Worm (Caenorhabditis elegans) whole organism, L2 larva: Measurements from ENCODE around the gene gcy-32.

Source experiments
- ZK546.5 ChIP-seq: sonication (generic microtip); optimal IDR thresholded peaks from 2 replicates; lab custom pipeline; 2017; ENCODE audit warnings: missing biosample characterization, missing genetic modification characterization
- fos-1 ChIP-seq: fragments of 150-350 bp; optimal IDR thresholded peaks from 2 replicates; lab custom pipeline; 2014; ENCODE audit warnings: missing biosample characterization, missing genetic modification characterization
- nhr-11 ChIP-seq: fragments of 150-350 bp; optimal IDR thresholded peaks from 2 replicates; lab custom pipeline; 2014; ENCODE audit warnings: missing biosample characterization, missing genetic modification characterization
- nhr-21 ChIP-seq: fragments of 150-350 bp; optimal IDR thresholded peaks from 2 replicates; lab custom pipeline; 2014; ENCODE audit warnings: missing biosample characterization, missing genetic modification characterization
- nhr-25 ChIP-seq: fragments of 150-350 bp; sonication (generic microtip); optimal IDR thresholded peaks from 3 replicates; lab custom pipeline; 2014; ENCODE audit warnings: missing biosample characterization, missing genetic modification characterization
- skn-1 ChIP-seq: sonication (generic microtip); optimal IDR thresholded peaks from 2 replicates; lab custom pipeline; 2017; ENCODE audit warnings: missing biosample characterization, missing genetic modification characterization
- snpc-4 ChIP-seq: fragments of 150-350 bp; optimal IDR thresholded peaks from 2 replicates; lab custom pipeline; 2014; ENCODE audit warnings: missing biosample characterization, missing genetic modification characterization
- unc-39 ChIP-seq: fragments of 150-350 bp; optimal IDR thresholded peaks from 2 replicates; lab custom pipeline; 2014; ENCODE audit warnings: missing biosample characterization, missing genetic modification characterization
- zag-1 ChIP-seq: fragments of 150-350 bp; optimal IDR thresholded peaks from 2 replicates; lab custom pipeline; 2014; ENCODE audit warnings: missing biosample characterization, missing genetic modification characterization
- ztf-11 ChIP-seq: sonication (generic microtip); optimal IDR thresholded peaks from 2 replicates; lab custom pipeline; 2017; ENCODE audit warnings: missing biosample characterization, missing genetic modification characterization

ce11 chrV:13908916-13909176, 6.4 kb downstream of the gcy-32 start, which contains the start of gene C06B3.6:
- TF ChIP-seq nhr-21 = no peak
- TF ChIP-seq skn-1 (tag; lab: Kevin White, UChicago) = no peak
- TF ChIP-seq ZK546.5 = no peak
- no peak for TF ChIP-seq fos-1 (tag; lab: Kevin White, UChicago)
- no peak for TF ChIP-seq nhr-25 (tag; lab: Kevin White, UChicago)
- TF ChIP-seq nhr-11 (tag; lab: Kevin White, UChicago) = no peak
- no peak for TF ChIP-seq unc-39 (tag; lab: Kevin White, UChicago)
- TF ChIP-seq snpc-4 (tag; lab: Kevin White, UChicago) = no peak
- no peak for TF ChIP-seq zag-1
- TF ChIP-seq ztf-11 (tag; lab: Kevin White, UChicago) = no peak
